Worm (Caenorhabditis elegans) whole organism, L3 larva: ENCODE data around the gene F57C2.5.

Experiments used
- R02D3.7 ChIP-seq: fragments of 150-350 bp; optimal IDR thresholded peaks from 2 replicates; lab custom pipeline; 2014; ENCODE audit warnings: missing biosample characterization, missing genetic modification characterization
- ZK546.5 ChIP-seq: sonication (generic microtip); optimal IDR thresholded peaks from 2 replicates; lab custom pipeline; 2017; ENCODE audit warnings: missing biosample characterization, missing genetic modification characterization
- aly-2 ChIP-seq: fragments of 150-350 bp; optimal IDR thresholded peaks from 2 replicates; lab custom pipeline; 2014; ENCODE audit warnings: missing biosample characterization, missing genetic modification characterization
- ama-1 ChIP-seq: fragments of 150-350 bp; optimal IDR thresholded peaks from 2 replicates; lab custom pipeline; 2018
- ceh-16 ChIP-seq: sonication (generic microtip); optimal IDR thresholded peaks from 2 replicates; lab custom pipeline; 2017; ENCODE audit warnings: missing biosample characterization, missing genetic modification characterization
- ceh-82 ChIP-seq: fragments of 150-350 bp; optimal IDR thresholded peaks from 2 replicates; lab custom pipeline; 2014; ENCODE audit warnings: missing biosample characterization, missing genetic modification characterization
- ceh-9 ChIP-seq: sonication (generic microtip); optimal IDR thresholded peaks from 2 replicates; lab custom pipeline; 2018; ENCODE audit warnings: missing biosample characterization, missing genetic modification characterization
- daf-12 ChIP-seq: fragments of 150-350 bp; optimal IDR thresholded peaks from 2 replicates; lab custom pipeline; 2014; ENCODE audit warnings: missing biosample characterization, missing genetic modification reagents, missing genetic modification characterization
- egl-27 ChIP-seq: sonication (generic microtip); optimal IDR thresholded peaks from 4 replicates; lab custom pipeline; 2017; ENCODE audit warnings: missing biosample characterization, missing genetic modification reagents, missing genetic modification characterization
- egl-5 ChIP-seq: fragments of 150-350 bp; optimal IDR thresholded peaks from 2 replicates; lab custom pipeline; 2017; ENCODE audit warnings: missing biosample characterization, missing genetic modification reagents, missing genetic modification characterization, inconsistent platforms
- elt-1 ChIP-seq: fragments of 150-350 bp; optimal IDR thresholded peaks from 2 replicates; lab custom pipeline; 2014; ENCODE audit warnings: missing biosample characterization, missing genetic modification characterization
- elt-2 ChIP-seq: sonication (generic microtip); optimal IDR thresholded peaks from 2 replicates; lab custom pipeline; 2016; ENCODE audit warnings: missing genetic modification reagents, mild to moderate bottlenecking, missing genetic modification characterization, missing compliant biosample characterization
- elt-3 ChIP-seq, 3 experiments: fragments of 150-350 bp in 1 of 3; sonication (generic microtip) in 2 of 3; optimal IDR thresholded peaks; 2 replicates in 2 of 3; 4 replicates in 1 of 3; lab custom pipeline; 2014 to 2017; ENCODE audit warnings: missing biosample characterization in 3 of 3, missing genetic modification characterization in 3 of 3
- eor-1 ChIP-seq, 2 experiments: fragments of 150-350 bp; optimal IDR thresholded peaks; 2 replicates each; lab custom pipeline; 2014 to 2018; ENCODE audit warnings: missing biosample characterization in 2 of 2, missing genetic modification characterization in 2 of 2
- fkh-10 ChIP-seq: sonication (generic microtip); optimal IDR thresholded peaks from 2 replicates; lab custom pipeline; 2017; ENCODE audit warnings: missing biosample characterization, missing genetic modification reagents, missing genetic modification characterization
- fkh-2 ChIP-seq: fragments of 150-350 bp; optimal IDR thresholded peaks from 2 replicates; lab custom pipeline; 2014; ENCODE audit warnings: missing biosample characterization, missing genetic modification reagents, missing genetic modification characterization
- fos-1 ChIP-seq: fragments of 150-350 bp; optimal IDR thresholded peaks from 2 replicates; lab custom pipeline; 2014; ENCODE audit warnings: missing biosample characterization, missing genetic modification characterization
- hmg-11 ChIP-seq: sonication (generic microtip); optimal IDR thresholded peaks from 2 replicates; lab custom pipeline; 2016; ENCODE audit warnings: missing genetic modification characterization, missing compliant biosample characterization
- jun-1 ChIP-seq: fragments of 150-350 bp; optimal IDR thresholded peaks from 2 replicates; lab custom pipeline; 2014; ENCODE audit warnings: missing biosample characterization, missing genetic modification reagents, missing genetic modification characterization
- lin-15B ChIP-seq: fragments of 150-350 bp; optimal IDR thresholded peaks from 2 replicates; lab custom pipeline; 2014; ENCODE audit warnings: missing biosample characterization, missing genetic modification characterization
- lsy-12 ChIP-seq: sonication (generic microtip); optimal IDR thresholded peaks from 2 replicates; lab custom pipeline; 2016; ENCODE audit warnings: mild to moderate bottlenecking, missing genetic modification characterization, missing compliant biosample characterization
- mdl-1 ChIP-seq: fragments of 150-350 bp; optimal IDR thresholded peaks from 2 replicates; lab custom pipeline; 2014; ENCODE audit warnings: missing biosample characterization, missing genetic modification characterization
- nfya-1 ChIP-seq: sonication (generic microtip); optimal IDR thresholded peaks from 2 replicates; lab custom pipeline; 2017; ENCODE audit warnings: missing genetic modification characterization, mild to moderate bottlenecking, missing compliant biosample characterization, antibody characterized with exemption, moderate library complexity; ENCODE audit not compliant: insufficient read depth
- nhr-11 ChIP-seq: fragments of 150-350 bp; optimal IDR thresholded peaks from 2 replicates; lab custom pipeline; 2014; ENCODE audit warnings: missing biosample characterization, missing genetic modification characterization
- nhr-12 ChIP-seq: fragments of 150-350 bp; optimal IDR thresholded peaks from 2 replicates; lab custom pipeline; 2014; ENCODE audit warnings: missing biosample characterization, missing genetic modification characterization
- nhr-23 ChIP-seq: fragments of 150-350 bp; optimal IDR thresholded peaks from 2 replicates; lab custom pipeline; 2014; ENCODE audit warnings: missing biosample characterization, missing genetic modification reagents, missing genetic modification characterization
- nhr-237 ChIP-seq: fragments of 150-350 bp; optimal IDR thresholded peaks from 2 replicates; lab custom pipeline; 2014; ENCODE audit warnings: missing biosample characterization, missing genetic modification characterization
- nhr-25 ChIP-seq: sonication (generic microtip); optimal IDR thresholded peaks from 2 replicates; lab custom pipeline; 2017; ENCODE audit warnings: missing biosample characterization, missing genetic modification characterization
- nhr-28 ChIP-seq: fragments of 150-350 bp; optimal IDR thresholded peaks from 2 replicates; lab custom pipeline; 2014; ENCODE audit warnings: missing biosample characterization, missing genetic modification characterization
- nhr-43 ChIP-seq: sonication (generic microtip); optimal IDR thresholded peaks from 2 replicates; lab custom pipeline; 2016; ENCODE audit warnings: mild to moderate bottlenecking, missing genetic modification characterization, missing compliant biosample characterization; ENCODE audit not compliant: poor library complexity, severe bottlenecking
- nhr-67 ChIP-seq: fragments of 150-350 bp; optimal IDR thresholded peaks from 2 replicates; lab custom pipeline; 2014; ENCODE audit warnings: missing biosample characterization, missing genetic modification characterization
- nhr-77 ChIP-seq: fragments of 150-350 bp; optimal IDR thresholded peaks from 2 replicates; lab custom pipeline; 2014; ENCODE audit warnings: missing biosample characterization, missing genetic modification characterization
- pha-4 ChIP-seq: fragments of 150-350 bp; optimal IDR thresholded peaks from 2 replicates; lab custom pipeline; 2014; ENCODE audit warnings: missing biosample characterization, missing genetic modification reagents, missing genetic modification characterization
- pqm-1 ChIP-seq: fragments of 150-350 bp; optimal IDR thresholded peaks from 2 replicates; lab custom pipeline; 2017; ENCODE audit warnings: missing biosample characterization, missing genetic modification characterization, inconsistent platforms
- sea-2 ChIP-seq: fragments of 150-350 bp; sonication (generic microtip); optimal IDR thresholded peaks from 4 replicates; lab custom pipeline; 2014; ENCODE audit warnings: missing biosample characterization, missing genetic modification reagents, missing genetic modification characterization
- skn-1 ChIP-seq: fragments of 150-350 bp; optimal IDR thresholded peaks from 2 replicates; lab custom pipeline; 2014; ENCODE audit warnings: missing biosample characterization, missing genetic modification characterization
- snpc-4 ChIP-seq: fragments of 150-350 bp; optimal IDR thresholded peaks from 2 replicates; lab custom pipeline; 2014; ENCODE audit warnings: missing biosample characterization, missing genetic modification characterization
- tbx-2 ChIP-seq: sonication (generic microtip); optimal IDR thresholded peaks from 2 replicates; lab custom pipeline; 2016; ENCODE audit warnings: mild to moderate bottlenecking, missing genetic modification characterization, missing compliant biosample characterization
- unc-39 ChIP-seq: sonication (generic microtip); optimal IDR thresholded peaks from 4 replicates; lab custom pipeline; 2017; ENCODE audit warnings: missing biosample characterization, missing genetic modification characterization
- unc-62 ChIP-seq: fragments of 150-350 bp; sonication (generic microtip); optimal IDR thresholded peaks from 4 replicates; lab custom pipeline; 2014; ENCODE audit warnings: missing biosample characterization, missing genetic modification reagents, missing genetic modification characterization
- ztf-11 ChIP-seq: fragments of 150-350 bp; optimal IDR thresholded peaks from 2 replicates; lab custom pipeline; 2014; ENCODE audit warnings: missing biosample characterization, missing genetic modification characterization
- ztf-4 ChIP-seq: fragments of 150-350 bp; optimal IDR thresholded peaks from 2 replicates; lab custom pipeline; 2014; ENCODE audit warnings: missing biosample characterization, missing genetic modification characterization

The F57C2.5 gene

ce11 chrII:14528233-14528802 lies at the start of gene F57C2.5, which contains the start of gene spat-1:
Gene F57C2.5 (minus strand): TSS chrII:14528239.
Gene spat-1 (plus strand): TSS chrII:14528752.
- peak; percentile 55 for TF ChIP-seq hmg-11 (tag; lab: Kevin White, UChicago)
- peak; percentile 79 for TF ChIP-seq pha-4 (tag; lab: Kevin White, UChicago)
- no peak for TF ChIP-seq fkh-10 (GFP tag; lab: Kevin White, UChicago)
- no peak for TF ChIP-seq nhr-237 (tag; lab: Kevin White, UChicago)
- no peak for TF ChIP-seq ceh-82
- peak; percentile 74 for TF ChIP-seq nfya-1 (tag; lab: Kevin White, UChicago)
- TF ChIP-seq mdl-1 (tag; lab: Kevin White, UChicago), result no peak
- peak; percentile 66 for TF ChIP-seq lin-15B (tag; lab: Kevin White, UChicago)
- peak; percentile 22 for TF ChIP-seq snpc-4 (tag; lab: Kevin White, UChicago)
- no peak for TF ChIP-seq ZK546.5 (tag; lab: Kevin White, UChicago)
- no peak for TF ChIP-seq egl-27 (tag; lab: Kevin White, UChicago)
- TF ChIP-seq R02D3.7 (tag; lab: Kevin White, UChicago), result no peak
- TF ChIP-seq nhr-43, result no peak
- TF ChIP-seq eor-1 (tag; optimal IDR thresholded peaks at IDR 0.05; lab: Kevin White, UChicago), result no peak
- TF ChIP-seq nhr-25, result peak; percentile 12
- TF ChIP-seq fos-1, result no peak
- no peak for TF ChIP-seq ceh-9
- no peak for TF ChIP-seq egl-5 (tag; lab: Kevin White, UChicago)
- TF ChIP-seq jun-1 (tag; lab: Kevin White, UChicago), result peak; percentile 10
- peak; percentile 52 for TF ChIP-seq elt-1 (tag; lab: Kevin White, UChicago)
- no peak for TF ChIP-seq sea-2 (GFP tag; lab: Kevin White, UChicago)
- TF ChIP-seq nhr-23 (tag; lab: Kevin White, UChicago), result peak; percentile 56
- no peak for TF ChIP-seq lsy-12 (tag; lab: Kevin White, UChicago)
- no peak for TF ChIP-seq unc-62
- TF ChIP-seq daf-12 (tag; lab: Kevin White, UChicago), result no peak
- no peak for TF ChIP-seq unc-39 (tag; lab: Kevin White, UChicago)
- peak; percentile 46 for TF ChIP-seq skn-1
- no peak for TF ChIP-seq aly-2 (tag; lab: Kevin White, UChicago)
- TF ChIP-seq elt-2, result peak; percentile 83
- TF ChIP-seq ztf-11, result no peak
- TF ChIP-seq nhr-77 (tag; lab: Kevin White, UChicago), result no peak
- TF ChIP-seq elt-3 (tag; optimal IDR thresholded peaks at IDR 0.05; lab: Kevin White, UChicago), result no peak
- TF ChIP-seq pqm-1 (tag; lab: Kevin White, UChicago), result peak; percentile 54
- TF ChIP-seq nhr-12 (tag; lab: Kevin White, UChicago), result no peak
- TF ChIP-seq fkh-2 (tag; lab: Kevin White, UChicago), result no peak
- TF ChIP-seq ztf-4, result no peak
- TF ChIP-seq, all 47 proteins: peak for 12

- TF ChIP-seq nfya-1 (tag; lab: Kevin White, UChicago) (no peak), nhr-28 (no peak), ceh-16 (tag; lab: Kevin White, UChicago) (no peak), tbx-2 (tag; lab: Kevin White, UChicago) (no peak), ZK546.5 (tag; lab: Kevin White, UChicago) (no peak), snpc-4 (tag; lab: Kevin White, UChicago) (no peak), nhr-12 (tag; lab: Kevin White, UChicago) (no peak), elt-3 (tag; optimal IDR thresholded peaks at IDR 0.05; lab: Kevin White, UChicago) (no peak), lsy-12 (tag; lab: Kevin White, UChicago) (no peak), jun-1 (tag; lab: Kevin White, UChicago) (no peak), nhr-23 (tag; lab: Kevin White, UChicago) (no peak), unc-62 (no peak), daf-12 (tag; lab: Kevin White, UChicago) (no peak), nhr-11 (tag; lab: Kevin White, UChicago) (no peak), nhr-43 (no peak), aly-2 (tag; lab: Kevin White, UChicago) (no peak), ama-1 (lab: Kevin White, UChicago) (no peak), fos-1 (no peak), ceh-82 (no peak), nhr-67 (tag; lab: Kevin White, UChicago) (no peak)
Measured at ce11 chrII:14576429-14576828, 48.4 kb upstream of the F57C2.5 start, which contains the start of gene C01G12.13. Gene C01G12.13 (plus strand): TSS chrII:14576729.
